Fruit fly (Drosophila melanogaster) whole organism, wandering third instar larva: ENCODE results near the gene Ask1.

ENCODE experiments used
- CG32264 ChIP-seq: fragments of 200-800 bp; sonication (Bioruptor generic); optimal IDR thresholded peaks from 2 replicates; lab custom pipeline; 2016; ENCODE audit warnings: missing biosample characterization, missing genetic modification characterization
- CG9705 ChIP-seq: fragments of 200-800 bp; sonication (Bioruptor generic); optimal IDR thresholded peaks from 2 replicates; lab custom pipeline; 2018; ENCODE audit warnings: missing biosample characterization, mild to moderate bottlenecking, missing genetic modification characterization
- CrebA ChIP-seq: fragments of 200-800 bp; sonication (Bioruptor generic); optimal IDR thresholded peaks from 2 replicates; lab custom pipeline; 2016; ENCODE audit warnings: missing biosample characterization, mild to moderate bottlenecking, missing genetic modification characterization, borderline replicate concordance
- Dfd ChIP-seq: fragments of >200 bp; optimal IDR thresholded peaks from 2 replicates; lab custom pipeline; 2017; ENCODE audit warnings: missing biosample characterization, missing genetic modification characterization
- GATAd ChIP-seq: sonication (Bioruptor generic); optimal IDR thresholded peaks from 2 replicates; lab custom pipeline; 2016; ENCODE audit warnings: missing biosample characterization, missing genetic modification characterization
- HLH106 ChIP-seq: fragments of 200-800 bp; optimal IDR thresholded peaks from 3 replicates; lab custom pipeline; 2019; ENCODE audit warnings: missing biosample characterization, mild to moderate bottlenecking, missing genetic modification characterization, moderate library complexity
- Hnf4 ChIP-seq: fragments of 200-800 bp; sonication (Bioruptor generic); optimal IDR thresholded peaks from 2 replicates; lab custom pipeline; 2016; ENCODE audit warnings: missing biosample characterization, mild to moderate bottlenecking, missing genetic modification characterization
- Hr83 ChIP-seq: fragments of 200-300 bp; sonication (Bioruptor generic); optimal IDR thresholded peaks from 2 replicates; lab custom pipeline; 2016; ENCODE audit warnings: missing biosample characterization, mild to moderate bottlenecking, missing genetic modification characterization, moderate library complexity; ENCODE audit not compliant: poor library complexity, severe bottlenecking
- Jra ChIP-seq: sonication (Bioruptor generic); optimal IDR thresholded peaks from 2 replicates; lab custom pipeline; 2016; ENCODE audit warnings: missing biosample characterization, missing genetic modification characterization
- Mio ChIP-seq: sonication (Bioruptor generic); optimal IDR thresholded peaks from 2 replicates; lab custom pipeline; 2016; ENCODE audit warnings: missing biosample characterization, missing genetic modification characterization
- Myc ChIP-seq: fragments of >200 bp; optimal IDR thresholded peaks from 2 replicates; lab custom pipeline; 2017
- N ChIP-seq: fragments of >200 bp; optimal IDR thresholded peaks from 2 replicates; lab custom pipeline; 2018; ENCODE audit warnings: missing biosample characterization, missing external identifiers, missing genetic modification characterization
- OdsH ChIP-seq: fragments of 200-800 bp; sonication (Bioruptor generic); optimal IDR thresholded peaks from 2 replicates; lab custom pipeline; 2016; ENCODE audit warnings: missing biosample characterization, mild to moderate bottlenecking, missing genetic modification characterization
- Rel ChIP-seq, 2 experiments: fragments of 200-800 bp; sonication (Bioruptor generic) in 1 of 2; optimal IDR thresholded peaks; 2 replicates in 1 of 2; 3 replicates in 1 of 2; lab custom pipeline; 2016 to 2019; ENCODE audit warnings: mild to moderate bottlenecking in 2 of 2, missing biosample characterization in 2 of 2, missing genetic modification characterization in 2 of 2, moderate library complexity in 1 of 2
- Sp1 ChIP-seq: fragments of 200-800 bp; sonication (Bioruptor generic); optimal IDR thresholded peaks from 3 replicates; lab custom pipeline; 2019; ENCODE audit warnings: missing biosample characterization, mild to moderate bottlenecking, missing genetic modification characterization, moderate library complexity
- Vsx2 ChIP-seq: fragments of 200-300, 225-300 bp; sonication (Bioruptor generic); optimal IDR thresholded peaks from 2 replicates; lab custom pipeline; 2018; ENCODE audit warnings: missing biosample characterization, missing genetic modification characterization; ENCODE audit not compliant: partially characterized antibody
- br ChIP-seq: fragments of 200-800 bp; sonication (Bioruptor generic); optimal IDR thresholded peaks from 2 replicates; lab custom pipeline; 2016; ENCODE audit warnings: missing biosample characterization, missing genetic modification characterization
- brk ChIP-seq: fragments of 200-800 bp; sonication (Bioruptor generic); optimal IDR thresholded peaks from 2 replicates; lab custom pipeline; 2016; ENCODE audit warnings: missing biosample characterization, mild to moderate bottlenecking, missing genetic modification characterization
- dl ChIP-seq, 2 experiments: fragments of 175-275, 200-275 bp in 1 of 2; fragments of 200-275 bp in 1 of 2; sonication (Bioruptor generic); optimal IDR thresholded peaks; lab custom pipeline; 2018; ENCODE audit warnings: mild to moderate bottlenecking in 2 of 2, missing biosample characterization in 2 of 2, missing genetic modification characterization in 2 of 2, moderate library complexity in 2 of 2; ENCODE audit not compliant: partially characterized antibody in 2 of 2, insufficient read depth in 1 of 2
- dsf ChIP-seq: sonication (Bioruptor generic); optimal IDR thresholded peaks from 2 replicates; lab custom pipeline; 2016; ENCODE audit warnings: missing biosample characterization, missing genetic modification characterization, borderline replicate concordance
- ey ChIP-seq: fragments of 200-800 bp; sonication (Bioruptor generic); optimal IDR thresholded peaks from 2 replicates; lab custom pipeline; 2016; ENCODE audit warnings: missing biosample characterization, missing genetic modification characterization
- foxo ChIP-seq, 2 experiments: fragments of 200-800 bp; sonication (Bioruptor generic); optimal IDR thresholded peaks; 2 replicates in 1 of 2; 3 replicates in 1 of 2; lab custom pipeline; 2016 to 2017; ENCODE audit warnings: missing biosample characterization in 2 of 2, missing genetic modification characterization in 2 of 2
- fru ChIP-seq: fragments of 200-800 bp; sonication (Bioruptor generic); optimal IDR thresholded peaks from 3 replicates; lab custom pipeline; 2016; ENCODE audit warnings: missing biosample characterization, mild to moderate bottlenecking, missing genetic modification characterization
- h ChIP-seq: fragments of 200-800 bp; sonication (Bioruptor generic); optimal IDR thresholded peaks from 3 replicates; lab custom pipeline; 2016; ENCODE audit warnings: missing biosample characterization, mild to moderate bottlenecking, missing genetic modification characterization
- jim ChIP-seq: fragments of 175-275, 200-325 bp; sonication (Bioruptor generic); optimal IDR thresholded peaks from 2 replicates; lab custom pipeline; 2016; ENCODE audit warnings: missing biosample characterization, mild to moderate bottlenecking, missing genetic modification characterization
- lola ChIP-seq: fragments of >200 bp; optimal IDR thresholded peaks from 2 replicates; lab custom pipeline; 2017; ENCODE audit warnings: missing biosample characterization, missing genetic modification characterization
- pan ChIP-seq: fragments of >200 bp; optimal IDR thresholded peaks from 2 replicates; lab custom pipeline; 2017
- psq ChIP-seq: fragments of 200-800 bp; sonication (Bioruptor generic); optimal IDR thresholded peaks from 3 replicates; lab custom pipeline; 2017; ENCODE audit warnings: missing biosample characterization, mild to moderate bottlenecking, missing genetic modification characterization, moderate library complexity
- rgr ChIP-seq: fragments of 200-800 bp; sonication (Bioruptor generic); optimal IDR thresholded peaks from 3 replicates; lab custom pipeline; 2016; ENCODE audit warnings: missing biosample characterization, mild to moderate bottlenecking, missing genetic modification characterization
- sage ChIP-seq: fragments of 200-800 bp; sonication (Bioruptor generic); optimal IDR thresholded peaks from 2 replicates; lab custom pipeline; 2016; ENCODE audit warnings: missing biosample characterization, mild to moderate bottlenecking, missing genetic modification characterization
- tai ChIP-seq: sonication (Bioruptor generic); optimal IDR thresholded peaks from 2 replicates; lab custom pipeline; 2016; ENCODE audit warnings: missing biosample characterization, missing genetic modification characterization
- woc ChIP-seq: sonication (Bioruptor generic); optimal IDR thresholded peaks from 2 replicates; lab custom pipeline; 2016; ENCODE audit warnings: missing biosample characterization, mild to moderate bottlenecking, missing genetic modification characterization

The Ask1 gene

dm6 chr3R:19847591-19848256, 31.8 kb upstream of the Ask1 start:
- TF ChIP-seq CrebA (no peak), Rel (GFP tag; optimal IDR thresholded peaks at IDR 0.05; lab: Kevin White, UChicago) (no peak), Rel (tag; optimal IDR thresholded peaks at IDR 0.05; lab: Kevin White, UChicago) (peak; percentile 79), woc (GFP tag; lab: Kevin White, UChicago) (no peak), N (GFP tag; lab: Kevin White, UChicago) (no peak), psq (GFP tag; lab: Kevin White, UChicago) (no peak), GATAd (GFP tag; lab: Kevin White, UChicago) (no peak), OdsH (no peak), br (GFP tag; lab: Kevin White, UChicago) (no peak)
- TF ChIP-seq, all 38 proteins: peak for 1

dm6 chr3R:19858017-19858659, 21.4 kb upstream of the Ask1 start:
- TF ChIP-seq woc (GFP tag; lab: Kevin White, UChicago) (no peak), OdsH (peak; percentile 90), Hr83 (GFP tag; lab: Kevin White, UChicago) (peak; percentile 99), Rel (GFP tag; optimal IDR thresholded peaks at IDR 0.05; lab: Kevin White, UChicago) (peak; percentile 76), Rel (tag; optimal IDR thresholded peaks at IDR 0.05; lab: Kevin White, UChicago) (peak; percentile 76), psq (GFP tag; lab: Kevin White, UChicago) (peak; percentile 66), br (GFP tag; lab: Kevin White, UChicago) (peak; percentile 88), Mio (GFP tag; lab: Kevin White, UChicago) (no peak), h (peak; percentile 90), CG32264 (GFP tag; lab: Kevin White, UChicago) (peak; percentile 82), fru (GFP tag; lab: Kevin White, UChicago) (peak; percentile 74), jim (GFP tag; lab: Kevin White, UChicago) (peak; percentile 78), foxo (GFP tag; optimal IDR thresholded peaks at IDR 0.05; lab: Kevin White, UChicago) (peak; percentile 62 to 84), GATAd (GFP tag; lab: Kevin White, UChicago) (peak; percentile 13), CrebA (no peak), N (GFP tag; lab: Kevin White, UChicago) (no peak), Dfd (GFP tag; lab: Kevin White, UChicago) (no peak), dsf (GFP tag; lab: Kevin White, UChicago) (peak; percentile 52), brk (GFP tag; lab: Kevin White, UChicago) (peak; percentile 81), Sp1 (GFP tag; lab: Kevin White, UChicago) (peak; percentile 67), ey (GFP tag; lab: Kevin White, UChicago) (peak; percentile 38), rgr (peak; percentile 90), dl (GFP tag; optimal IDR thresholded peaks at IDR 0.05; lab: Kevin White, UChicago; ENCODE audit: insufficient read depth in 1 of 2, partially characterized antibody in 2 of 2) (no peak), Myc (lab: Kevin White, UChicago) (no peak), Vsx2 (GFP tag; lab: Kevin White, UChicago) (no peak), CG9705 (GFP tag; lab: Kevin White, UChicago) (peak; percentile 28), Jra (GFP tag; lab: Kevin White, UChicago) (peak; percentile 81), pan (lab: Kevin White, UChicago) (no peak), HLH106 (no peak), lola (GFP tag; lab: Kevin White, UChicago) (no peak), tai (no peak), sage (peak; percentile 67), Hnf4 (peak; percentile 90)

- TF ChIP-seq GATAd (GFP tag; lab: Kevin White, UChicago) = no peak
- no peak for TF ChIP-seq h
Observed at dm6 chr3R:19858944-19859343, 20.6 kb upstream of the Ask1 start.
